Worm (Caenorhabditis elegans) whole organism, late embryonic: ENCODE results near the gene Y58A7A.1.
"Not testable (repeated sequence)": the region's sequence is repeated elsewhere in the genome, so short reads cannot be mapped to it uniquely, and the experiment has no call there.

ENCODE experiments used
- K09A11.1 ChIP-seq: sonication (generic microtip); optimal IDR thresholded peaks from 2 replicates; lab custom pipeline; 2017; ENCODE audit warnings: antibody characterized with exemption, mild to moderate bottlenecking, missing genetic modification characterization, missing compliant biosample characterization; ENCODE audit not compliant: insufficient read depth
- Y22D7AL.16 ChIP-seq: sonication (generic microtip); optimal IDR thresholded peaks from 2 replicates; lab custom pipeline; 2016; ENCODE audit warnings: missing genetic modification characterization, missing compliant biosample characterization
- ceh-18 ChIP-seq: sonication (generic microtip); optimal IDR thresholded peaks from 2 replicates; lab custom pipeline; 2016; ENCODE audit warnings: missing genetic modification characterization, missing compliant biosample characterization
- ceh-24 ChIP-seq: sonication (generic microtip); optimal IDR thresholded peaks from 2 replicates; lab custom pipeline; 2016; ENCODE audit warnings: mild to moderate bottlenecking, missing genetic modification characterization, missing compliant biosample characterization
- ceh-31 ChIP-seq: sonication (generic microtip); optimal IDR thresholded peaks from 2 replicates; lab custom pipeline; 2016; ENCODE audit warnings: missing genetic modification characterization, missing compliant biosample characterization
- ceh-34 ChIP-seq: sonication (generic microtip); optimal IDR thresholded peaks from 2 replicates; lab custom pipeline; 2016; ENCODE audit warnings: mild to moderate bottlenecking, missing genetic modification characterization, missing compliant biosample characterization
- ceh-45 ChIP-seq: fragments of 200-800 bp; sonication (Bioruptor generic); IDR thresholded peaks from 2 replicates; pipeline ENCODE4 v1.3.6; 2022; ENCODE audit warnings: missing genetic modification reagents, missing genetic modification characterization, missing compliant biosample characterization
- che-1 ChIP-seq: sonication (generic microtip); optimal IDR thresholded peaks from 2 replicates; lab custom pipeline; 2016; ENCODE audit warnings: mild to moderate bottlenecking, missing genetic modification characterization, missing compliant biosample characterization
- elt-4 ChIP-seq: sonication (generic microtip); optimal IDR thresholded peaks from 2 replicates; lab custom pipeline; 2016; ENCODE audit warnings: missing genetic modification characterization, missing compliant biosample characterization
- ets-4 ChIP-seq: sonication (generic microtip); optimal IDR thresholded peaks from 2 replicates; lab custom pipeline; 2016; ENCODE audit warnings: missing genetic modification characterization, missing compliant biosample characterization
- eyg-1 ChIP-seq: sonication (generic microtip); optimal IDR thresholded peaks from 2 replicates; lab custom pipeline; 2016; ENCODE audit warnings: missing genotype, missing genetic modification characterization, missing compliant biosample characterization
- fkh-10 ChIP-seq: fragments of 150-350 bp; optimal IDR thresholded peaks from 2 replicates; lab custom pipeline; 2014; ENCODE audit warnings: missing biosample characterization, missing genetic modification reagents, missing genetic modification characterization
- gmeb-2 ChIP-seq: sonication (generic microtip); optimal IDR thresholded peaks from 2 replicates; lab custom pipeline; 2016; ENCODE audit warnings: missing genetic modification characterization, inconsistent platforms, missing compliant biosample characterization
- hlh-15 ChIP-seq: sonication (generic microtip); optimal IDR thresholded peaks from 2 replicates; lab custom pipeline; 2016; ENCODE audit warnings: missing genetic modification characterization, missing compliant biosample characterization
- hlh-6 ChIP-seq: sonication (generic microtip); optimal IDR thresholded peaks from 2 replicates; lab custom pipeline; 2016; ENCODE audit warnings: missing genotype, missing genetic modification characterization, missing compliant biosample characterization
- lim-6 ChIP-seq: sonication (generic microtip); optimal IDR thresholded peaks from 2 replicates; lab custom pipeline; 2016; ENCODE audit warnings: missing genetic modification characterization, missing compliant biosample characterization
- mec-3 ChIP-seq: sonication (generic microtip); optimal IDR thresholded peaks from 2 replicates; lab custom pipeline; 2016; ENCODE audit warnings: borderline replicate concordance, missing genetic modification characterization, missing compliant biosample characterization
- nfya-1 ChIP-seq: sonication (generic microtip); optimal IDR thresholded peaks from 2 replicates; lab custom pipeline; 2017; ENCODE audit warnings: missing genetic modification characterization, mild to moderate bottlenecking, missing compliant biosample characterization, antibody characterized with exemption, moderate library complexity
- pag-3 ChIP-seq: sonication (generic microtip); optimal IDR thresholded peaks from 2 replicates; lab custom pipeline; 2016; ENCODE audit warnings: missing compliant biosample characterization, missing genetic modification characterization, borderline replicate concordance
- pha-2 ChIP-seq: sonication (generic microtip); optimal IDR thresholded peaks from 2 replicates; lab custom pipeline; 2017; ENCODE audit warnings: mild to moderate bottlenecking, missing genetic modification characterization, missing compliant biosample characterization
- pqm-1 ChIP-seq: sonication (generic microtip); optimal IDR thresholded peaks from 2 replicates; lab custom pipeline; 2016; ENCODE audit warnings: missing genetic modification characterization, missing compliant biosample characterization
- pros-1 ChIP-seq: fragments of 150-350 bp; optimal IDR thresholded peaks from 2 replicates; lab custom pipeline; 2014; ENCODE audit warnings: missing biosample characterization, missing genetic modification reagents, missing genetic modification characterization
- sdc-2 ChIP-seq: sonication (generic microtip); optimal IDR thresholded peaks from 2 replicates; lab custom pipeline; 2016; ENCODE audit warnings: missing genotype, missing genetic modification characterization, missing compliant biosample characterization
- sox-2 ChIP-seq: fragments of 200-800 bp; sonication (Bioruptor generic); IDR thresholded peaks from 2 replicates; pipeline ENCODE4 v1.3.6; 2022; ENCODE audit warnings: missing genetic modification reagents, missing genetic modification characterization, missing compliant biosample characterization
- syd-9 ChIP-seq: sonication (generic microtip); optimal IDR thresholded peaks from 2 replicates; lab custom pipeline; 2016; ENCODE audit warnings: mild to moderate bottlenecking, missing genetic modification characterization, moderate library complexity, missing compliant biosample characterization
- tbx-2 ChIP-seq: sonication (generic microtip); optimal IDR thresholded peaks from 2 replicates; lab custom pipeline; 2016; ENCODE audit warnings: missing genetic modification characterization, missing compliant biosample characterization
- unc-3 ChIP-seq, 2 experiments: fragments of 200-800 bp in 1 of 2; sonication (Bioruptor generic) in 1 of 2; sonication (generic microtip) in 1 of 2; conservative IDR thresholded peaks in 1 of 2; optimal IDR thresholded peaks in 1 of 2; 2 replicates each; pipeline versions ENCODE4 v1.3.6 to Lab custom; 2016 to 2022; ENCODE audit warnings: missing compliant biosample characterization in 2 of 2, missing genetic modification characterization in 2 of 2, missing genetic modification reagents in 1 of 2
- unc-42 ChIP-seq: sonication (generic microtip); optimal IDR thresholded peaks from 2 replicates; lab custom pipeline; 2016; ENCODE audit warnings: missing genotype, missing genetic modification characterization, missing compliant biosample characterization
- unc-55 ChIP-seq: sonication (generic microtip); optimal IDR thresholded peaks from 2 replicates; lab custom pipeline; 2017; ENCODE audit warnings: missing biosample characterization, missing genetic modification reagents, missing genetic modification characterization

The Y58A7A.1 gene

ce11 chrV:5089497-5090134, 20.3 kb upstream of the Y58A7A.1 start, which contains the start of gene glb-32:
Gene glb-32, minus strand, starts transcription at chrV:5089547.
- TF ChIP-seq Y22D7AL.16 (tag; lab: Kevin White, UChicago) = no peak

- no peak for TF ChIP-seq pros-1
- TF ChIP-seq unc-42 (tag; lab: Kevin White, UChicago) = peak; percentile 55
These were observed 19.0 kb upstream of the Y58A7A.1 start for ce11 chrV:5088311-5088710.

- no peak for TF ChIP-seq unc-55 (GFP tag; lab: Kevin White, UChicago)
- TF ChIP-seq ceh-24 (tag; lab: Kevin White, UChicago) = no peak
- no peak for TF ChIP-seq hlh-6 (tag; lab: Kevin White, UChicago)
- no peak for TF ChIP-seq pha-2 (tag; lab: Kevin White, UChicago)
- TF ChIP-seq ceh-18 (tag; lab: Kevin White, UChicago) = no peak
- TF ChIP-seq ceh-31 (tag; lab: Kevin White, UChicago) = no peak
- no peak for TF ChIP-seq unc-42 (tag; lab: Kevin White, UChicago)
- no peak for TF ChIP-seq gmeb-2 (tag; lab: Kevin White, UChicago)
- no peak for TF ChIP-seq fkh-10
- no peak for TF ChIP-seq hlh-15 (tag; lab: Kevin White, UChicago)
- TF ChIP-seq pag-3 = no peak
- no peak for TF ChIP-seq eyg-1 (tag; lab: Kevin White, UChicago)
- TF ChIP-seq che-1 = no peak
- TF ChIP-seq ceh-34 (tag; lab: Kevin White, UChicago) = no peak
These were observed 17.6 kb upstream of the Y58A7A.1 start, which contains the start of gene Y58A7A.5 for ce11 chrV:5086919-5087404. Gene Y58A7A.5, minus strand, starts transcription at chrV:5086969.

DNA sequence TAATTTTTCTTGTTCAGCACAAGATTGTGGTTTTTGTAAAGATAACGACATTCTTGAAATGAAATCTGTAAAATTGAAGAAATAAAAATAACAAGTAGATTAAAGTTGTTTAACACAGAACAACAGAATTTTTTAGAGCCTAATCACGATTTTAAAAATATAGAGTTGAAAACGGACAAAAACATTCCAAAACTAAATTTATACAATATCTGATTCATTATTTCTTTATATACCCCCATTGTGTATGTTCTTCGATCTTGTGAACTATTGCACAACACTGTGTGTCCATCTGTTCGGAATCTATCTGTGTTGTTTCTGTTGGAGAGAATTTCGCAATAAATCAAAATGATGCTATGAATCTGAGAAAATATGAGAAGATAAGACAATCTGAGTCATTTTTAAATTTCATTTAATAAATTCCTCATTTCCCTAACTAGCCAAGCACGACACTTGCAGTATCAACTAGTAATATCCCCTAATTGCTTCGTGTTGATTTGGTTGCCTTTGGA, 15.7 kb upstream of the Y58A7A.1 start, which contains the start of gene Y58A7A.4:
Gene Y58A7A.4, minus strand, starts transcription at position 51 of the 509 bp plus-strand sequence.
- TF ChIP-seq elt-4 (tag; lab: Kevin White, UChicago) (no peak), ets-4 (tag; lab: Kevin White, UChicago) (no peak), lim-6 (tag; lab: Kevin White, UChicago) (no peak), tbx-2 (no peak), pqm-1 (tag; lab: Kevin White, UChicago) (no peak), sdc-2 (tag; lab: Kevin White, UChicago) (no peak), syd-9 (tag; lab: Kevin White, UChicago) (no peak), mec-3 (tag; lab: Kevin White, UChicago) (no peak)

DNA sequence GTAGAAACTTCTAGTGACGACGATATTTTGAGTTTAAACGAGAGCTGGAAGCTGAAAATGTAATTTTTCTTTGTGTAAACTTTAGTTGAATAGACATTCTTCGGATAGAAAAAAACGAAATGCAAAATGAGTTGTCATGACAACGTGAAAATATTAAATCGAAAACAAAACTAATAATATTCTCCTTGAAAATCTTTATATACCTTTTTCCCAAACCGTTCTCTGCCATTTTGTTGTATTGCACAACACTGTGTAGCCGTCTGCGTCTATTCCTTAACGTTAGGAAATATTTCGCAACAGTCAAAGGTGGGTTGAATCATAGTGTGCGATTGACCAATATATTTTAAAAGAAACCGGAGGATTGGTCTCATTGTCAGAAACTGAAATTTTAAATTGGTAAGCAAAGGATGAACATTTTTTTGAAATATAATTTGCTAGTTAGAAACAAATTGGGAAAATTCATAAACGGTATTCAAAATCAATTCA, 11.6 kb upstream of the Y58A7A.1 start, which contains the start of gene Y58A7A.3:
Gene Y58A7A.3, minus strand, starts transcription at position 51 of the 486 bp plus-strand sequence.
- TF ChIP-seq K09A11.1 (tag; lab: Kevin White, UChicago) = no peak
- TF ChIP-seq nfya-1 (tag; lab: Kevin White, UChicago) = peak; percentile 20
- TF ChIP-seq, all 69 proteins: peak for 1

DNA sequence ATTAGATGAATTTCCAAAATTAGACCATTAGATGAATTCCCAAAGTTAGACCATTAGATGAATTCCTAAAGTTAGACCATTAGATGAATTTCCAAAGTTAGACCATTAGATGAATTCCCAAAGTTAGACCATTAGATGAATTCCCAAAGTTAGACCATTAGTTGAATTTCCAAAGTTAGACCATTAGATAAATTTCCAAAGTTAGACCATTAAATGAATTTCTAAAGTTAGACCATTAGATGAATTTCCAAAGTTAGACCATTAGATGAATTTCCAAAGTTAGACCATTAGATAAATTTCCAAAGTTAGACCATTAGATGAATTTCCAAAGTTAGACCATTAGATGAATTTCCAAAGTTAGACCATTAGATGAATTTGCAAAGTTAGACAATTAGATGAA, 6.0 kb upstream of the Y58A7A.1 start:
- TF ChIP-seq unc-3 (GFP tag; conservative IDR thresholded peaks at IDR 0.05; lab: Robert Waterston, UW) = peak; percentile 60
- TF ChIP-seq unc-3 (tag; optimal IDR thresholded peaks at IDR 0.05; lab: Kevin White, UChicago) = not testable (repeated sequence)
- TF ChIP-seq ceh-45 (GFP tag; lab: Robert Waterston, UW) = peak; percentile 84
- 0 out of 2 replicates have a peak, but pooled peaks have one; percentile 40 for TF ChIP-seq sox-2 (GFP tag; lab: Robert Waterston, UW)
